Fruit fly (Drosophila melanogaster) whole organism, prepupa: ENCODE results near the gene CG5639.
A peak's percentile ranks its signal among the peaks of the same experiment; 100 is the strongest.

Experiments
- Blimp-1 ChIP-seq: fragments of 200-800 bp; sonication (Bioruptor generic); optimal IDR thresholded peaks from 3 replicates; lab custom pipeline; 2017; ENCODE audit warnings: missing biosample characterization, missing genetic modification characterization, mild to moderate bottlenecking, moderate library complexity, missing genetic modification reagents
- CG10631 ChIP-seq: fragments of 200-800 bp; sonication (Bioruptor generic); optimal IDR thresholded peaks from 2 replicates; lab custom pipeline; 2016; ENCODE audit warnings: missing biosample characterization, missing genetic modification characterization
- CG10669 ChIP-seq: fragments of 200-800 bp; sonication (Bioruptor generic); optimal IDR thresholded peaks from 3 replicates; lab custom pipeline; 2018; ENCODE audit warnings: missing biosample characterization, mild to moderate bottlenecking, missing genetic modification characterization, moderate library complexity
- CG11294 ChIP-seq: fragments of 200-800 bp; sonication (Bioruptor generic); IDR thresholded peaks from 2 replicates; pipeline ENCODE4 v1.3.6; 2022; ENCODE audit warnings: missing biosample characterization, missing genetic modification characterization
- CG11762 ChIP-seq: fragments of 200-800 bp; sonication (Bioruptor generic); optimal IDR thresholded peaks from 3 replicates; lab custom pipeline; 2016; ENCODE audit warnings: missing biosample characterization, missing genetic modification characterization; ENCODE audit not compliant: insufficient read depth
- CG15336 ChIP-seq: fragments of 200-800 bp; sonication (Bioruptor generic); IDR thresholded peaks from 2 replicates; pipeline ENCODE4 v1.3.6; 2022; ENCODE audit warnings: missing biosample characterization, missing genetic modification characterization
- CG16779 ChIP-seq: fragments of 200-800 bp; sonication (Bioruptor generic); optimal IDR thresholded peaks from 3 replicates; lab custom pipeline; 2017; ENCODE audit warnings: missing biosample characterization, mild to moderate bottlenecking, missing genetic modification characterization
- CG3032 ChIP-seq: fragments of 200-800 bp; optimal IDR thresholded peaks from 2 replicates; lab custom pipeline; 2019; ENCODE audit warnings: missing biosample characterization, mild to moderate bottlenecking, missing genetic modification characterization, moderate library complexity
- CG31627 ChIP-seq: fragments of 200-800 bp; sonication (Bioruptor generic); optimal IDR thresholded peaks from 3 replicates; lab custom pipeline; 2016; ENCODE audit warnings: missing biosample characterization, missing genetic modification characterization
- CG32006 ChIP-seq: fragments of 200-800 bp; sonication (Bioruptor generic); optimal IDR thresholded peaks from 3 replicates; lab custom pipeline; 2017; ENCODE audit warnings: missing biosample characterization, mild to moderate bottlenecking, missing genetic modification characterization
- CG34406 ChIP-seq: fragments of 200-800 bp; sonication (Bioruptor generic); optimal IDR thresholded peaks from 3 replicates; lab custom pipeline; 2016; ENCODE audit warnings: missing biosample characterization, missing genetic modification characterization
- CG3919 ChIP-seq: fragments of 200-800 bp; sonication (Bioruptor generic); optimal IDR thresholded peaks from 3 replicates; lab custom pipeline; 2016; ENCODE audit warnings: missing biosample characterization, missing genetic modification characterization
- CG4318 ChIP-seq: fragments of 200-800 bp; sonication (Bioruptor generic); optimal IDR thresholded peaks from 3 replicates; lab custom pipeline; 2017; ENCODE audit warnings: missing biosample characterization, mild to moderate bottlenecking, missing genetic modification characterization
- CG6163 ChIP-seq: fragments of 200-800 bp; sonication (Bioruptor generic); IDR thresholded peaks from 3 replicates; pipeline ENCODE4 v1.3.6; 2022; ENCODE audit warnings: missing biosample characterization, missing genetic modification characterization
- CG6276 ChIP-seq: fragments of 200-800 bp; sonication (Bioruptor generic); optimal IDR thresholded peaks from 2 replicates; lab custom pipeline; 2017; ENCODE audit warnings: missing biosample characterization, mild to moderate bottlenecking, missing genetic modification characterization
- CG6792 ChIP-seq: fragments of 200-800 bp; sonication (Bioruptor generic); optimal IDR thresholded peaks from 3 replicates; lab custom pipeline; 2016; ENCODE audit warnings: missing biosample characterization, missing genetic modification characterization
- CG6808 ChIP-seq: fragments of 200-800 bp; sonication (Bioruptor generic); optimal IDR thresholded peaks from 3 replicates; lab custom pipeline; 2017; ENCODE audit warnings: missing biosample characterization, missing genetic modification characterization, mild to moderate bottlenecking, moderate library complexity, missing genetic modification reagents
- CG7368 ChIP-seq: fragments of 200-800 bp; sonication (Bioruptor generic); optimal IDR thresholded peaks from 3 replicates; lab custom pipeline; 2016; ENCODE audit warnings: missing biosample characterization, missing genetic modification characterization
- CG8119 ChIP-seq: fragments of 200-800 bp; sonication (Bioruptor generic); IDR thresholded peaks from 3 replicates; pipeline ENCODE4 v1.3.6; 2022; ENCODE audit warnings: missing biosample characterization, missing genetic modification characterization
- CG8319 ChIP-seq: fragments of 200-800 bp; sonication (Bioruptor generic); optimal IDR thresholded peaks from 3 replicates; lab custom pipeline; 2016; ENCODE audit warnings: missing biosample characterization, missing genetic modification characterization
- CG8632 ChIP-seq: fragments of 200-800 bp; sonication (Bioruptor generic); optimal IDR thresholded peaks from 3 replicates; lab custom pipeline; 2016; ENCODE audit warnings: missing biosample characterization, missing genetic modification characterization
- CG9139 ChIP-seq: fragments of 200-800 bp; sonication (Bioruptor generic); optimal IDR thresholded peaks from 3 replicates; lab custom pipeline; 2017; ENCODE audit warnings: missing biosample characterization, mild to moderate bottlenecking, missing genetic modification characterization
- Eip75B ChIP-seq: fragments of 200-800 bp; sonication (Bioruptor generic); optimal IDR thresholded peaks from 3 replicates; lab custom pipeline; 2016; ENCODE audit warnings: missing biosample characterization, missing genetic modification characterization
- Eip78C ChIP-seq: fragments of 200-800 bp; sonication (Bioruptor generic); peaks from one replicate; lab custom pipeline; 2016; ENCODE audit warnings: missing biosample characterization, missing genetic modification characterization
- Eip93F ChIP-seq: fragments of 200-800 bp; sonication (Bioruptor generic); optimal IDR thresholded peaks from 2 replicates; lab custom pipeline; 2016; ENCODE audit warnings: missing biosample characterization, mild to moderate bottlenecking, missing genetic modification characterization
- Ets96B ChIP-seq: fragments of 200-800 bp; optimal IDR thresholded peaks from 2 replicates; lab custom pipeline; 2019; ENCODE audit warnings: missing biosample characterization, mild to moderate bottlenecking, missing genetic modification characterization, moderate library complexity
- Gug ChIP-seq: fragments of 200-800 bp; sonication (Bioruptor generic); IDR thresholded peaks from 2 replicates; pipeline ENCODE4 v1.3.6; 2022; ENCODE audit warnings: missing biosample characterization, missing genetic modification characterization
- Hr38 ChIP-seq: sonication (Bioruptor generic); optimal IDR thresholded peaks from 2 replicates; lab custom pipeline; 2016; ENCODE audit warnings: missing biosample characterization, missing genetic modification characterization
- Hr39 ChIP-seq: fragments of 200-800 bp; sonication (Bioruptor generic); optimal IDR thresholded peaks from 2 replicates; lab custom pipeline; 2016; ENCODE audit warnings: missing biosample characterization, missing genetic modification characterization
- Lpt ChIP-seq: fragments of 200-800 bp; sonication (Bioruptor generic); optimal IDR thresholded peaks from 3 replicates; lab custom pipeline; 2016; ENCODE audit warnings: missing biosample characterization, missing genetic modification characterization
- Met ChIP-seq: fragments of 200-800 bp; sonication (Bioruptor generic); optimal IDR thresholded peaks from 3 replicates; lab custom pipeline; 2016; ENCODE audit warnings: missing biosample characterization, missing genetic modification characterization
- Smox ChIP-seq: fragments of 200-800 bp; sonication (Bioruptor generic); optimal IDR thresholded peaks from 3 replicates; lab custom pipeline; 2016; ENCODE audit warnings: missing biosample characterization, missing genetic modification characterization
- Sox102F ChIP-seq: fragments of 200-800 bp; sonication (Bioruptor generic); optimal IDR thresholded peaks from 2 replicates; lab custom pipeline; 2016; ENCODE audit warnings: missing biosample characterization, mild to moderate bottlenecking, missing genetic modification characterization
- Sox14 ChIP-seq: fragments of 200-800 bp; sonication (Bioruptor generic); optimal IDR thresholded peaks from 3 replicates; lab custom pipeline; 2016; ENCODE audit warnings: missing biosample characterization, missing genetic modification characterization
- Sox15 ChIP-seq: fragments of 200-800 bp; sonication (Bioruptor generic); optimal IDR thresholded peaks from 3 replicates; lab custom pipeline; 2016; ENCODE audit warnings: missing biosample characterization, missing genetic modification characterization
- achi ChIP-seq: fragments of 200-800 bp; sonication (Bioruptor generic); optimal IDR thresholded peaks from 3 replicates; lab custom pipeline; 2016; ENCODE audit warnings: missing biosample characterization, missing genetic modification characterization
- acj6 ChIP-seq: fragments of 200-800 bp; sonication (Bioruptor generic); optimal IDR thresholded peaks from 3 replicates; lab custom pipeline; 2016; ENCODE audit warnings: missing biosample characterization, missing genetic modification characterization
- cyc ChIP-seq: fragments of 200-800 bp; sonication (Bioruptor generic); optimal IDR thresholded peaks from 3 replicates; lab custom pipeline; 2016; ENCODE audit warnings: missing biosample characterization, missing genetic modification characterization
- dac ChIP-seq: fragments of 200-800 bp; sonication (Bioruptor generic); optimal IDR thresholded peaks from 2 replicates; lab custom pipeline; 2017; ENCODE audit warnings: missing biosample characterization, mild to moderate bottlenecking, missing genetic modification characterization
- eg ChIP-seq: fragments of 200-800 bp; sonication (Bioruptor generic); IDR thresholded peaks from 3 replicates; pipeline ENCODE4 v1.3.6; 2022; ENCODE audit warnings: missing biosample characterization, missing genetic modification characterization
- esn ChIP-seq: fragments of 200-800 bp; sonication (Bioruptor generic); optimal IDR thresholded peaks from 2 replicates; lab custom pipeline; 2016; ENCODE audit warnings: missing biosample characterization, mild to moderate bottlenecking, missing genetic modification characterization, moderate library complexity
- fd59A ChIP-seq: fragments of 200-800 bp; sonication (Bioruptor generic); optimal IDR thresholded peaks from 2 replicates; lab custom pipeline; 2017; ENCODE audit warnings: missing biosample characterization, mild to moderate bottlenecking, missing genetic modification characterization, missing genetic modification reagents
- fkh ChIP-seq: fragments of 200-800 bp; sonication (Bioruptor generic); optimal IDR thresholded peaks from 3 replicates; lab custom pipeline; 2017; ENCODE audit warnings: missing biosample characterization, mild to moderate bottlenecking, missing genetic modification characterization, moderate library complexity
- pdm3 ChIP-seq: fragments of 200-800 bp; sonication (Bioruptor generic); optimal IDR thresholded peaks from 3 replicates; lab custom pipeline; 2016; ENCODE audit warnings: missing biosample characterization, missing genetic modification characterization
- salr ChIP-seq, 2 experiments: fragments of 200-800 bp; sonication (Bioruptor generic); optimal IDR thresholded peaks; 3 replicates each; lab custom pipeline; 2016 to 2018; ENCODE audit warnings: missing biosample characterization in 2 of 2, missing genetic modification characterization in 2 of 2, mild to moderate bottlenecking in 1 of 2
- spab ChIP-seq: fragments of 200-800 bp; sonication (Bioruptor generic); optimal IDR thresholded peaks from 2 replicates; lab custom pipeline; 2017; ENCODE audit warnings: missing biosample characterization, mild to moderate bottlenecking, missing genetic modification characterization, missing genetic modification reagents
- ss ChIP-seq, 2 experiments: fragments of 200-800 bp; sonication (Bioruptor generic); optimal IDR thresholded peaks; 2 replicates in 1 of 2; 3 replicates in 1 of 2; lab custom pipeline; 2017 to 2018; ENCODE audit warnings: mild to moderate bottlenecking in 2 of 2, missing biosample characterization in 2 of 2, missing genetic modification characterization in 2 of 2, moderate library complexity in 1 of 2
- svp ChIP-seq: fragments of 200-800 bp; sonication (Bioruptor generic); peaks from one replicate; lab custom pipeline; 2016; ENCODE audit warnings: missing biosample characterization, missing genetic modification characterization
- topi ChIP-seq: fragments of 200-800 bp; sonication (Bioruptor generic); optimal IDR thresholded peaks from 3 replicates; lab custom pipeline; 2016; ENCODE audit warnings: missing biosample characterization, missing genetic modification characterization

CG5639 gene

dm6 chr3R:27557970-27558659 is 37.8 kb downstream of the CG5639 start:
- TF ChIP-seq CG6163 (GFP tag; lab: Robert Waterston, UW) (0 out of 3 replicates have a peak, but pooled peaks have one; percentile 29), Eip78C (GFP tag; lab: Kevin White, UChicago) (peak; percentile 68), topi (GFP tag; lab: Kevin White, UChicago) (peak; percentile 0), Smox (no peak), Eip93F (no peak), svp (GFP tag; lab: Kevin White, UChicago) (peak; percentile 59), CG10669 (peak; percentile 11), Hr39 (GFP tag; lab: Kevin White, UChicago) (no peak), esn (GFP tag; lab: Kevin White, UChicago) (peak; percentile 19), Ets96B (tag; lab: Kevin White, UChicago) (peak; percentile 5), CG3032 (no peak)
- TF ChIP-seq, all 60 proteins: peak for 7

- TF ChIP-seq CG31627 (GFP tag; lab: Kevin White, UChicago) (peak; percentile 57), CG9139 (GFP tag; lab: Kevin White, UChicago) (no peak), CG4318 (GFP tag; lab: Kevin White, UChicago) (no peak), ss (GFP tag; optimal IDR thresholded peaks at IDR 0.05; lab: Kevin White, UChicago) (no peak), Eip75B (GFP tag; lab: Kevin White, UChicago) (peak; percentile 51), Gug (GFP tag; lab: Robert Waterston, UW) (peak; percentile 71), salr (GFP tag; optimal IDR thresholded peaks at IDR 0.05; lab: Kevin White, UChicago) (peak in 1 of 2 experiments; percentile 45), Sox14 (peak; percentile 27), CG10669 (peak; percentile 42), CG6276 (peak; percentile 59), Lpt (peak; percentile 66), Sox15 (GFP tag; lab: Kevin White, UChicago) (peak; percentile 45), CG7368 (GFP tag; lab: Kevin White, UChicago) (peak; percentile 43), CG6163 (GFP tag; lab: Robert Waterston, UW) (peak; percentile 81), eg (GFP tag; lab: Robert Waterston, UW) (peak; percentile 88), CG15336 (peak; percentile 83), CG11294 (GFP tag; lab: Robert Waterston, UW) (peak; percentile 79), CG11762 (GFP tag; lab: Kevin White, UChicago) (peak; percentile 31), CG32006 (GFP tag; lab: Kevin White, UChicago) (peak; percentile 72), achi (peak; percentile 64), Met (peak; percentile 51), CG3919 (GFP tag; lab: Kevin White, UChicago) (peak; percentile 76), dac (GFP tag; lab: Kevin White, UChicago) (peak; percentile 2), fd59A (GFP tag; lab: Kevin White, UChicago) (no peak), CG8319 (GFP tag; lab: Kevin White, UChicago) (peak; percentile 31), fkh (GFP tag; lab: Kevin White, UChicago) (no peak), cyc (GFP tag; lab: Kevin White, UChicago) (peak; percentile 66), pdm3 (GFP tag; lab: Kevin White, UChicago) (peak; percentile 67), CG3032 (peak; percentile 18), CG16779 (no peak), CG6808 (no peak), Blimp-1 (GFP tag; lab: Kevin White, UChicago) (peak; percentile 18), CG8632 (GFP tag; lab: Kevin White, UChicago) (peak; percentile 15), CG6792 (GFP tag; lab: Kevin White, UChicago) (peak; percentile 50), Hr39 (GFP tag; lab: Kevin White, UChicago) (peak; percentile 55), CG10631 (peak; percentile 47), CG34406 (GFP tag; lab: Kevin White, UChicago) (peak; percentile 40), acj6 (GFP tag; lab: Kevin White, UChicago) (peak; percentile 66), Sox102F (GFP tag; lab: Kevin White, UChicago) (peak; percentile 44), spab (GFP tag; lab: Kevin White, UChicago) (no peak), Ets96B (tag; lab: Kevin White, UChicago) (peak; percentile 43), CG8119 (GFP tag; lab: Robert Waterston, UW) (peak; percentile 77), Hr38 (GFP tag; lab: Kevin White, UChicago) (no peak)
Measured at dm6 chr3R:27556972-27557371, 39.0 kb downstream of the CG5639 start.
